Worm (Caenorhabditis elegans) whole organism, L3 larva: ENCODE results near the gene anp-1.

Source experiments
- aly-2 ChIP-seq: fragments of 150-350 bp; optimal IDR thresholded peaks from 2 replicates; lab custom pipeline; 2014; ENCODE audit warnings: missing biosample characterization, missing genetic modification characterization
- ceh-16 ChIP-seq: sonication (generic microtip); optimal IDR thresholded peaks from 2 replicates; lab custom pipeline; 2017; ENCODE audit warnings: missing biosample characterization, missing genetic modification characterization
- elt-3 ChIP-seq, 3 experiments: fragments of 150-350 bp in 1 of 3; sonication (generic microtip) in 2 of 3; optimal IDR thresholded peaks; 2 replicates in 2 of 3; 4 replicates in 1 of 3; lab custom pipeline; 2014 to 2017; ENCODE audit warnings: missing biosample characterization in 3 of 3, missing genetic modification characterization in 3 of 3
- nhr-76 ChIP-seq: fragments of 150-350 bp; sonication (generic microtip); optimal IDR thresholded peaks from 5 replicates; lab custom pipeline; 2014; ENCODE audit warnings: missing biosample characterization, missing genetic modification characterization
- ztf-4 ChIP-seq: fragments of 150-350 bp; optimal IDR thresholded peaks from 2 replicates; lab custom pipeline; 2014; ENCODE audit warnings: missing biosample characterization, missing genetic modification characterization

ce11 chrV:12895772-12896171 is 36.5 kb downstream of the anp-1 start, which contains the start of gene ttbk-7:
- TF ChIP-seq aly-2 (tag; lab: Kevin White, UChicago) (no peak), nhr-76 (tag; lab: Kevin White, UChicago) (no peak), ceh-16 (tag; lab: Kevin White, UChicago) (no peak), elt-3 (tag; optimal IDR thresholded peaks at IDR 0.05; lab: Kevin White, UChicago) (no peak), ztf-4 (no peak)
